Worm (Caenorhabditis elegans): ENCODE data around the gene nhr-232.

DNA sequence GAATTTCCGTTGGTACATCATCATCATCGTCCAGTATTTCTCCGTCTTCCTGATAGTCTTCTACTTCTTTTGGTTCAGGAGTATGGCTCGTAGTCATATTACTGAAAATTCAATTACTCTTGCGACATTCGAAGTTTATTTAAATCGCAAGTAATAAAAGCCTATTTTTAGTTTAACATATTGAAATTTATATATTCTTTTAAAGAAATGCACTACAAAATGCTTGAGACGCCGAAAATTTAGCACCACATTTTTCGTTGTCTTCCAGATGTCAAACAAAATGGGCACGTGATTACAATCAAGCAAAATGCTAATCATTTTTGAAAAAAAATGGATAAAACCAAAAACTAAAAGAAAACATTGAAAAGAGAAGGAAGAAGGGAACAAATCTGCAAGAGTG is 43.9 kb upstream of the nhr-232 start, which contains the start of gene zhit-3:
- TF ChIP-seq nhr-77 (tag; optimal IDR thresholded peaks at IDR 0.05) (no peak), lin-13 (GFP tag; optimal IDR thresholded peaks at IDR 0.05) (no peak), Y5F2A.4 (GFP tag; optimal IDR thresholded peaks at IDR 0.05) (no peak), lir-3 (tag; optimal IDR thresholded peaks at IDR 0.05) (no peak), hlh-11 (tag; optimal IDR thresholded peaks at IDR 0.05) (no peak), nhr-25 (tag; optimal IDR thresholded peaks at IDR 0.05; ENCODE audit: borderline replicate concordance, insufficient read depth) (no peak), unc-62 (GFP tag; optimal IDR thresholded peaks at IDR 0.05 in 1 of 2) (no peak), unc-62 (tag; optimal IDR thresholded peaks at IDR 0.05) (no peak), ceh-44 (GFP tag; IDR thresholded peaks at IDR 0.05) (no peak), ces-1 (GFP tag; optimal IDR thresholded peaks at IDR 0.05) (no peak), skn-1 (tag; optimal IDR thresholded peaks at IDR 0.05) (no peak), pqm-1 (tag; optimal IDR thresholded peaks at IDR 0.05) (no peak)
